Fruit fly (Drosophila melanogaster): ENCODE results near the gene CG12237.

- TF ChIP-seq Mnt (GFP tag; optimal IDR thresholded peaks at IDR 0.05) (no peak), CG1620 (GFP tag; optimal IDR thresholded peaks at IDR 0.05) (no peak), Crg-1 (GFP tag; optimal IDR thresholded peaks at IDR 0.05) (no peak), CG5204 (GFP tag; optimal IDR thresholded peaks at IDR 0.05) (no peak), bab1 (GFP tag; optimal IDR thresholded peaks at IDR 0.05) (peak; percentile 24), CG14711 (tag; optimal IDR thresholded peaks at IDR 0.05) (no peak), pad (GFP tag; optimal IDR thresholded peaks at IDR 0.05) (peak; percentile 70), CG11617 (GFP tag; optimal IDR thresholded peaks at IDR 0.05) (no peak), kay (GFP tag; ENCODE audit: borderline replicate concordance) (no peak)
Measured at dm6 chrX:19640707-19641248, 1.9 kb downstream of the CG12237 start.
